Fruit fly (Drosophila melanogaster): ENCODE measurements around the gene CG11403.

Gene CG11403

dm6 chrX:1278825-1279643 lies 39.4 kb upstream of the CG11403 start (continued):
- TF ChIP-seq gem (tag; optimal IDR thresholded peaks at IDR 0.05) = peak; percentile 30
- peak in 1 of 2 experiments; percentile 82 for TF ChIP-seq Eip74EF (GFP tag; optimal IDR thresholded peaks at IDR 0.05)
- TF ChIP-seq gfzf (GFP tag; optimal IDR thresholded peaks at IDR 0.05) = no peak
- peak; percentile 82 for TF ChIP-seq Med (GFP tag)
- TF ChIP-seq crc (GFP tag; optimal IDR thresholded peaks at IDR 0.05) = no peak
- TF ChIP-seq kay (GFP tag; optimal IDR thresholded peaks at IDR 0.05) = no peak
- no peak for TF ChIP-seq CG42726 (GFP tag; IDR thresholded peaks at IDR 0.05; ENCODE audit: partially characterized antibody)
- TF ChIP-seq CG1832 (GFP tag; optimal IDR thresholded peaks at IDR 0.05) = no peak
- TF ChIP-seq HLH3B (GFP tag; IDR thresholded peaks at IDR 0.05) = 0 out of 2 replicates have a peak, but pooled peaks have one; percentile 33
- TF ChIP-seq repo (GFP tag; optimal IDR thresholded peaks at IDR 0.05) = no peak
- TF ChIP-seq org-1 (GFP tag; optimal IDR thresholded peaks at IDR 0.05) = no peak
- TF ChIP-seq Sox102F (GFP tag; optimal IDR thresholded peaks at IDR 0.05) = no peak
- TF ChIP-seq chinmo (GFP tag; IDR thresholded peaks at IDR 0.05; ENCODE audit: partially characterized antibody) = peak; percentile 81; the same call in 1 of the 4 replicates
- no peak for TF ChIP-seq Opbp (GFP tag; IDR thresholded peaks at IDR 0.05; ENCODE audit: partially characterized antibody)
- TF ChIP-seq prd (optimal IDR thresholded peaks at IDR 0.05) = no peak
- 0 out of 3 replicates have a peak, but pooled peaks have one; percentile 26 for TF ChIP-seq prd (GFP tag; IDR thresholded peaks at IDR 0.05)
- peak; percentile 20; the same call in 1 of the 2 replicates for TF ChIP-seq CG10366 (GFP tag; IDR thresholded peaks at IDR 0.05)
- no peak for TF ChIP-seq btn (GFP tag; optimal IDR thresholded peaks at IDR 0.05)
- TF ChIP-seq Scr (GFP tag; IDR thresholded peaks at IDR 0.05; ENCODE audit: partially characterized antibody) = no peak
- peak; percentile 10 for TF ChIP-seq Nf-YC (tag; optimal IDR thresholded peaks at IDR 0.05)
- no peak for TF ChIP-seq p53 (GFP tag; optimal IDR thresholded peaks at IDR 0.05)
- TF ChIP-seq Chrac-16 (GFP tag; optimal IDR thresholded peaks at IDR 0.05) = no peak
- TF ChIP-seq phol (tag; optimal IDR thresholded peaks at IDR 0.05) = peak; percentile 3
- TF ChIP-seq tio (GFP tag; optimal IDR thresholded peaks at IDR 0.05) = peak; percentile 26
- TF ChIP-seq ind (GFP tag; optimal IDR thresholded peaks at IDR 0.05) = peak; percentile 41
- no peak for TF ChIP-seq az2 (GFP tag; optimal IDR thresholded peaks at IDR 0.05)
- no peak for TF ChIP-seq Antp (GFP tag; optimal IDR thresholded peaks at IDR 0.05)
- TF ChIP-seq ems (GFP tag; optimal IDR thresholded peaks at IDR 0.05) = no peak
- TF ChIP-seq Rfx (GFP tag; IDR thresholded peaks at IDR 0.05) = peak; percentile 33; the same call in 1 of the 2 replicates
- TF ChIP-seq CG2678 (tag; optimal IDR thresholded peaks at IDR 0.05) = peak; percentile 49
- peak; percentile 20 for TF ChIP-seq mam (GFP tag; optimal IDR thresholded peaks at IDR 0.05)
- no peak for TF ChIP-seq hb (GFP tag; IDR thresholded peaks at IDR 0.05; ENCODE audit: partially characterized antibody)
- no peak for TF ChIP-seq twi (tag; optimal IDR thresholded peaks at IDR 0.05)
- TF ChIP-seq BEAF-32 (GFP tag; optimal IDR thresholded peaks at IDR 0.05) = no peak
- peak; percentile 19; the same call in 1 of the 2 replicates for TF ChIP-seq CG9932 (GFP tag; IDR thresholded peaks at IDR 0.05)
- peak; percentile 15; the same call in 1 of the 2 replicates for TF ChIP-seq Atf6 (GFP tag; IDR thresholded peaks at IDR 0.05)
- TF ChIP-seq sc (optimal IDR thresholded peaks at IDR 0.05) = no peak
- no peak for TF ChIP-seq sc (GFP tag; optimal IDR thresholded peaks at IDR 0.05)
- no peak for TF ChIP-seq amos (GFP tag; IDR thresholded peaks at IDR 0.05; ENCODE audit: partially characterized antibody)
- TF ChIP-seq zfh2 (GFP tag; optimal IDR thresholded peaks at IDR 0.05) = peak; percentile 15
- no peak for TF ChIP-seq CG30020 (tag; optimal IDR thresholded peaks at IDR 0.05)
- peak; percentile 9 for TF ChIP-seq Max (GFP tag; optimal IDR thresholded peaks at IDR 0.05)
- TF ChIP-seq C15 (GFP tag; IDR thresholded peaks at IDR 0.05) = no peak
- TF ChIP-seq CG11504 (tag; optimal IDR thresholded peaks at IDR 0.05) = peak; percentile 48
- TF ChIP-seq Meics (GFP tag; optimal IDR thresholded peaks at IDR 0.05) = peak; percentile 49
- peak; percentile 88 for TF ChIP-seq sens (GFP tag)
- TF ChIP-seq Camta (GFP tag; optimal IDR thresholded peaks at IDR 0.05) = peak; percentile 22
- TF ChIP-seq CG7839 (tag; optimal IDR thresholded peaks at IDR 0.05) = peak; percentile 39
- peak; percentile 11 for TF ChIP-seq CG13424 (tag; optimal IDR thresholded peaks at IDR 0.05)
